Worm (Caenorhabditis elegans) whole organism, L4/young adult: Measurements from ENCODE around the gene R102.2.

Source experiments
- W03F9.2 ChIP-seq: fragments of 150-350 bp; optimal IDR thresholded peaks from 2 replicates; lab custom pipeline; 2014; ENCODE audit warnings: missing biosample characterization, missing genetic modification characterization
- dao-5 ChIP-seq: sonication (generic microtip); optimal IDR thresholded peaks from 2 replicates; lab custom pipeline; 2016; ENCODE audit warnings: missing genotype, missing genetic modification characterization, moderate library complexity, missing compliant biosample characterization
- him-1 ChIP-seq: sonication (generic microtip); optimal IDR thresholded peaks from 2 replicates; lab custom pipeline; 2016; ENCODE audit warnings: missing genotype, missing genetic modification reagents, missing genetic modification characterization, missing compliant biosample characterization

Gene R102.2

DNA sequence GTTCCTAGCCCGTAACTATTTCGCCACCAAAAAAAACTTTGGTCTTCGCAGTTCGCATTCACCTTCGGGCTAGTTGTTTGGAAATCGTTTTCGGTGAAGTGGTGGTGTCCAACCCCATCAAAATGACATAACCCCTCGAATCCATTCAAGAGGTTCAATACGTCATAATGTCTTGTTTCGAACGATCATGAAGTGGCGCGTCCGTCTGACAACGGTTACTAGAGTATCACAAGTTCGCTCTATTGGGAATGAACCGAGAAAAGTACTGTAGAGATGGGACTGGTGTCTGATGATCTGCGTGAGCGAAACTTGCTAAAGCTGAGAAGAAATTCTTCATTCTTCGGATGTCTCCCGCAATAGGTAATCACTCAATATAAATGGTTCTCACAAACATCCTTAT lies 40.3 kb downstream of the R102.2 start, which contains the start of gene ZC168.2:
ZC168.2 (plus strand) TSS at position 301 of the 400 bp plus-strand sequence.
- TF ChIP-seq him-1 (tag; lab: Kevin White, UChicago) (no peak), dao-5 (tag; lab: Kevin White, UChicago) (no peak), W03F9.2 (tag; lab: Kevin White, UChicago) (no peak)

DNA sequence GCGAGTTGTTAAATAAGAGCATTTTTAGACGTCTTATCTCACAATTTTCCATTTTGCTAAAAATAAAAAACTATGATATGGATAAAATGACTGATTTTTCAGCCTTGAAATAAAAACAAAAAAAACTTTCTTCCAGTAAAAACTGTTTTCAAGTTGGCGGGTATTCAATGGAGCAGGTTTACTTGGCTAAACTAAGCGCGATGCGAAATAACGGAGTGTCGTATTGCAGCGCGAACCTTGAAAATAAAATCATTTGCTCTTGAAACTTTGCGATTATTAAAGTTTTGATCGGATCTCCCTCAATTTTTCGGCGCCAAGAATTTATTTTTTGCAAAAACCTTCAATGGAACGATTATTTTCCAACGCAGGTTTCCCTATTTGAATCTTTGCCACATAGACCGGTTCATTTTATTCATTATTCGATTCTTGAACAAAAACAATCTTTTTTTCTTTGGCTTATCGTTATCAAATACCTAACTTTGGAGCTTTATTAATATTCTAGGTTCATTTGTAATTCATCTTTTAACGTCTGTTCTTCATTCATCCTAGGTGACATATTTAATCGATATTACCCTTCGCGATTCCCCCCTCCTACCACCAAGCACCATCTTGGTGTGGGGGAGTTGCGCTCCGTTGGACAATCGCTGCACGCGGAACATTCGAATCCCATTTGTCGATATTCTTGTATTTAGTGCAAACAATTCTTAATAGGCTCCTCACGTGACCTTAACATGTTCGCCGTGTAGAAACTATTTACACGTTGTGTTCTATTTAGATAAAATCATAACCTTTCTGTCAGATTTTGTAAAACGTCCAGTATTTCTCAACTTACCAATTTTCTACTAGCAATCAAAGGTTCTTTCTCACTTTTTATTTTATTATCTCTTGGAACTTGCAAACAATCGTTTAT lies 47.4 kb downstream of the R102.2 start, which contains the start of the genes orc-5 and cyb-1:
orc-5 (minus strand) TSS at position 62 of the 910 bp plus-strand sequence.
cyb-1 (plus strand) TSS at position 690 of the 910 bp plus-strand sequence.
- TF ChIP-seq dao-5 (tag; lab: Kevin White, UChicago) (no peak), W03F9.2 (tag; lab: Kevin White, UChicago) (peak; percentile 22)

DNA sequence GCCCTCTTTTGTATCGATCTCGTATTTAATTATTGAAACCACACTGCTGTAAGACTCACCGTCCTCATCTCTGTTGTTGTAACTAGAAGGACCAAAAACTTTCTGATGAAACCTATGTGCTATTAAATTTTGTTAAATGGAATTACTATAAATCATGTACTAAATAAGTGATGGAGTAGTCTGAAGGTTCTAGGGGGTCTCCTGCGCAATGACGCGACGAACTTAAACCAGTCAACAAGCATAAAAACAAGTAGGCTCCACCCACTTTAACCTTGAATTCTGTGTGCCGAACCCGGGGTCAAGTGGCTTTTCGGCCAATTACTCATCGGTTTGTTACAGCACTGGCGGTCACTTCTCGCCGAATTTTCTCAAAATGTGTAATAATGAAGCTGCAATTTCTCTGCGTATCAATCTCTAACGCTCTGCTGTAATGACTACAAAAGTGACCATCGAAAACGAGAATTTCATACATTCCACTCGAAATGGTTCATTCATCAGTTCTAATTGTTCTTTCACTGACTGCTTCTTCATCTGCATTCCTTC lies 49.7 kb downstream of the R102.2 start, which contains the start of gene grl-21:
grl-21 (plus strand) TSS at position 464 of the 543 bp plus-strand sequence.
- no peak for TF ChIP-seq W03F9.2 (tag; lab: Kevin White, UChicago)
- TF ChIP-seq dao-5 (tag; lab: Kevin White, UChicago) = no peak
- TF ChIP-seq him-1 (tag; lab: Kevin White, UChicago) = no peak
